Fruit fly (Drosophila melanogaster) Kc167 (cell line): ENCODE results near the gene Shal.

Experiments
- Myc ChIP-seq: fragments of >200 bp; optimal IDR thresholded peaks from 2 replicates; lab custom pipeline; 2017; ENCODE audit warnings: missing external identifiers
- Sin3A ChIP-seq: fragments of >200 bp; optimal IDR thresholded peaks from 2 replicates; lab custom pipeline; 2018; ENCODE audit warnings: missing external identifiers
- h ChIP-seq: fragments of >200 bp; optimal IDR thresholded peaks from 3 replicates; lab custom pipeline; 2018; ENCODE audit warnings: missing external identifiers
- insv ChIP-seq: fragments of >200 bp; optimal IDR thresholded peaks from 3 replicates; lab custom pipeline; 2018; ENCODE audit warnings: missing external identifiers
- psq ChIP-seq: fragments of >200 bp; optimal IDR thresholded peaks from 2 replicates; lab custom pipeline; 2017; ENCODE audit warnings: missing external identifiers
- ttk ChIP-seq: sonication (Bioruptor generic); optimal IDR thresholded peaks from 2 replicates; lab custom pipeline; 2017; ENCODE audit warnings: missing external identifiers

Shal gene

DNA sequence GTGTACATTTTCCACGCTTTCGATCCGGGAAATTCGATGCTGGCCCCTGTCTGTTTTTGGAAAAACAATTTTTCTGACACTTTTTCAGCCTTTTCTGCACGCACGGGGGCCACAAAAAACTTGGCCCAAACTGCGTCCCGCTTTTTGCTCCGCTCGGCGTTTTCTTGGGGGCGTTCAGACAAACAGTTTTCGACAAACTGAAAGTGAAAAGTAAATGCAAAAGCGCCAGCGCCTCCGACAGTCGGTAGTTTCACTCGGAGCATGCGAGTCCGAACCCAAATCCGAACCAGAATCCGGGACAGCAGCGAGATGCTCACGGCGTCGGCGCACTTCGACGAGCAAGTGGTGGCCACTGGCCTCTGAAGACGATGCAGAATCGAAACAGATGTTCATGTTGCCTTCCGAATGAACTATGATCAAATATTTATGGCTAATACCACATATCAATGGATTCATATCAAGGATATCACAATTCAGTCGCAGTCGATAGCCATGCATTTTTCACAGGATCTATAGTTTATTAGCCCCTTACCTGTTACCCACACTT lies at the start of gene Shal:
Gene Shal (minus strand): TSS at position 200 of the 547 bp plus-strand sequence.
- TF ChIP-seq Sin3A (lab: Kevin White, UChicago) (no peak), h (no peak), psq (lab: Kevin White, UChicago) (no peak), insv (lab: Kevin White, UChicago) (no peak), Myc (no peak), ttk (lab: Kevin White, UChicago) (no peak)

dm6 chr3L:19632766-19633632 lies 48.6 kb upstream of the Shal start:
- no peak for TF ChIP-seq ttk (lab: Kevin White, UChicago)
- no peak for TF ChIP-seq Sin3A (lab: Kevin White, UChicago)
- no peak for TF ChIP-seq Myc
- TF ChIP-seq h = no peak
- no peak for TF ChIP-seq insv (lab: Kevin White, UChicago)
- no peak for TF ChIP-seq psq (lab: Kevin White, UChicago)

dm6 chr3L:19631867-19632266 lies 47.5 kb upstream of the Shal start:
- no peak for TF ChIP-seq Myc
- TF ChIP-seq Sin3A (lab: Kevin White, UChicago) = no peak
- no peak for TF ChIP-seq ttk (lab: Kevin White, UChicago)
- TF ChIP-seq h = no peak
- no peak for TF ChIP-seq psq (lab: Kevin White, UChicago)
- TF ChIP-seq insv (lab: Kevin White, UChicago) = no peak

DNA sequence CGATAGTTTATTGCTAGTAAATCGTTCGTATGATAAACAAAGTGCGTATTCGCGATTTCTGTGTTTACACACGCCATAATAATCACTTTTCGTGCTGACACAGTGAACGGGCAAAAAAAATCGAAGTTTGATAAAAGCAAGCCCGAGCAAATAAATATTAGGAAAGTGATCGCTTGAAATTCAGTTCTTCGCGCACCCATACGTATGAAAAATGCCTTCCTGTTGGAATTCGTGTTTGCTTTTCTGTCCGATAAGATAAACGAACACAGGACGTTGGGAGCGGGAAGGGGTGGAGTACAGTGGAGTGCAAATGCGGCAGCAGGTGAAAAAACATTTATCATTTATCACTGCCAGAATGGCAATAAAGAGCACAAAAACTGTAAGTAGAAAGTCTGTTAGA lies 46.3 kb upstream of the Shal start:
- no peak for TF ChIP-seq ttk (lab: Kevin White, UChicago)
- TF ChIP-seq h = no peak
- TF ChIP-seq Myc = no peak
- TF ChIP-seq insv (lab: Kevin White, UChicago) = no peak
- no peak for TF ChIP-seq psq (lab: Kevin White, UChicago)
- no peak for TF ChIP-seq Sin3A (lab: Kevin White, UChicago)

- no peak for TF ChIP-seq h
- TF ChIP-seq Myc = no peak
- no peak for TF ChIP-seq ttk (lab: Kevin White, UChicago)
- no peak for TF ChIP-seq insv (lab: Kevin White, UChicago)
- no peak for TF ChIP-seq Sin3A (lab: Kevin White, UChicago)
These were observed 33.9 kb upstream of the Shal start, which contains the start of gene asf1 for dm6 chr3L:19618072-19618958. Gene asf1 (plus strand): TSS chr3L:19618894.

DNA sequence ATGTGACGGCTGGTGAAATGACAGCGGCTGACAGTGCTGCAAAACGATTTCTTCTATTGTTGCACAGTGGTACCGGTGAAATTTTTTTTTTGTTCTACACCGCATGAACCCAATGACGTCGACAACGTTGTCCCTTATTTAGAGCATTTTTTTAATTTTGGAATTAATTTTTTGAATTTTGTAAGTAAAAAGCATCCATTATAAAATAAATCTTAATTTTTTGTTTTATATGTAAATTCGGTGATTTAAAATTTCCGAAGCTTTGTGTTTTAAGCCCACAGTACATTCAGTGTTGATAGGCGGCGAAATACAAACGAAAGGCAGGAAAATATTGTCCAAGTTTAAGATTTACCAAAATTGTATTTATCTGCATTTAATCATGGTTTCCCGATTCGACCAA lies 27.8 kb upstream of the Shal start, which contains the start of the genes Lon and PIG-F:
Gene Lon (minus strand): TSS at position 28 of the 400 bp plus-strand sequence.
Gene PIG-F (plus strand): TSS at position 284 of the 400 bp plus-strand sequence.
- TF ChIP-seq h (no peak), ttk (lab: Kevin White, UChicago) (no peak), psq (lab: Kevin White, UChicago) (no peak), Myc (no peak), insv (lab: Kevin White, UChicago) (no peak), Sin3A (lab: Kevin White, UChicago) (no peak)

DNA sequence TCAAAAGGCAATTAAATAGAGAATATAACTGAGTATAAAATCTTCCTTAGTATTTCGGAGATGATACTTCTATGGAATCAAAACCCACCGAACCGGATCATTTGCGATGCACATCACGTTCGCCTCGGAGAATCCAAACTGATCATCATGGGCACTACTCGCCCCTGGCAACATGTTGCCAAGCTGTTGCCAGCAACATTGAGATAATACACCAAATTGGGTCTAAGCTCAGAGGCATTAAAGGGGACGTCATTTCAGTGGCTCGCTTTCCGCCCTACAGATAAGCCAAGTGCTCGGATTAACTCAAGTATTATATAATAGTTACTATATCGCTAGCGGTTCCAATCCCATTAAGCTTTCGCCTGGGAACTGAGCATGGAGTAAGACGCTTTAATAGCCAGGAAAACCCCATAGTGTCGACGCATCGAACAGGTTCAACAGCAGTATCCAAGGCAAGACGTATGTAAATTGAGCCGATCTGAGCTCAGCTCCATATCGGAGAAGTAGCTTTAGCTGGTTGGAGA lies 21.7 kb upstream of the Shal start, which contains the start of the genes lush and CG9372:
Gene lush (minus strand): TSS at position 117 of the 524 bp plus-strand sequence.
Gene CG9372 (plus strand): TSS at position 235 of the 524 bp plus-strand sequence.
- no peak for TF ChIP-seq Sin3A (lab: Kevin White, UChicago)
- no peak for TF ChIP-seq h
- TF ChIP-seq ttk (lab: Kevin White, UChicago) = no peak
- no peak for TF ChIP-seq Myc
- no peak for TF ChIP-seq psq (lab: Kevin White, UChicago)
- TF ChIP-seq insv (lab: Kevin White, UChicago) = no peak

- no peak for TF ChIP-seq ttk (lab: Kevin White, UChicago)
- TF ChIP-seq Sin3A (lab: Kevin White, UChicago) = no peak
- no peak for TF ChIP-seq psq (lab: Kevin White, UChicago)
- no peak for TF ChIP-seq insv (lab: Kevin White, UChicago)
- TF ChIP-seq Myc = no peak
- no peak for TF ChIP-seq h
These were observed 17.0 kb upstream of the Shal start, which contains the start of gene CG9368 for dm6 chr3L:19601413-19601812. Gene CG9368 (plus strand): TSS chr3L:19601633.

DNA sequence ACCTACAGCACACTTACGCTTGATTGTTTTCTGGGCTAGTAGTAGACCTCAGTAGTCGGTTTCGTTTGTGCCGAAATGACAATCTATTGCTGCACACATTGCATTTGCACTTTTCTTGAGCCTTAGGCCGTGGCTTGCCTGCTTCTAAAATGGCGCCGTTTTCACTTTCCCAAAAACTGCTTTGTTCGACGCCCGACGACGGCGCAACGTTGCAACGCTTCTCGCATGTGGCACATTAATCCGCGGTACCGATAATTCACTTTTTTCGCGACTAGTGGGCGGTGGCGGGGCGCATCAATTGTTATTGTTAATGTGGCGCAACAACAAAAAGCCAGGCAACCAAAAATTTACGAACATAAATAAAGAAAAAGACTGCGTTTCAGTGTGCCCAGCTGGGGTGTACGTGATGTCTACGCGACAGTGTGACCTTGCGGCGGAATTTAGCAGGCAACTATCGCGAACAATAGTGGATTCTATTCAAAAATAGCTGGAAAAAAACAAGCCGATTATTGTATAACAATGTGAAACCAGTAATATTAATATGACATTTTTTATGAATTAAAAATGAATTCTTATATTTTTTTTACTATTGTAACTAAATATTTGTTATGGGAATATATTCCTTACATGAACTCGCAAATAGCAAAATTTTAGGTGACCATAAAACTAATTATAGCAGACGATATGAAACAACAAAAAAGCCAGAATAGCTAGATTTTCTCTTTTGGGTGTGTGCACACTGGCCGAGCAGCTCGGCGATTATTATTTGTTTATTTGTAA lies 14.2 kb upstream of the Shal start, which contains the start of the genes ash1 and Taf6:
Gene ash1 (minus strand): TSS at position 387 of the 780 bp plus-strand sequence.
Gene Taf6 (plus strand): TSS at position 720 of the 780 bp plus-strand sequence.
- no peak for TF ChIP-seq insv (lab: Kevin White, UChicago)
- no peak for TF ChIP-seq psq (lab: Kevin White, UChicago)
- no peak for TF ChIP-seq h
- TF ChIP-seq ttk (lab: Kevin White, UChicago) = no peak
- TF ChIP-seq Sin3A (lab: Kevin White, UChicago) = no peak
- TF ChIP-seq Myc = no peak

- TF ChIP-seq Sin3A (lab: Kevin White, UChicago) = no peak
- TF ChIP-seq psq (lab: Kevin White, UChicago) = no peak
- TF ChIP-seq ttk (lab: Kevin White, UChicago) = no peak
- TF ChIP-seq h = no peak
- TF ChIP-seq insv (lab: Kevin White, UChicago) = no peak
- TF ChIP-seq Myc = no peak
These were observed 6.1 kb upstream of the Shal start, which contains the start of gene CG14100 for dm6 chr3L:19590422-19590821. Gene CG14100 (minus strand): TSS chr3L:19590524.
